Worm (Caenorhabditis elegans) whole organism, L4/young adult: ENCODE measurements around the gene smim-14.

Experiments used
- W03F9.2 ChIP-seq: fragments of 150-350 bp; optimal IDR thresholded peaks from 2 replicates; lab custom pipeline; 2014; ENCODE audit warnings: missing biosample characterization, missing genetic modification characterization
- him-1 ChIP-seq: sonication (generic microtip); optimal IDR thresholded peaks from 2 replicates; lab custom pipeline; 2016; ENCODE audit warnings: missing genotype, missing genetic modification reagents, missing genetic modification characterization, missing compliant biosample characterization

ce11 chrIII:3437139-3437538, 32.4 kb downstream of the smim-14 start:
- TF ChIP-seq him-1 (tag; lab: Kevin White, UChicago) (no peak), W03F9.2 (no peak)
